Worm (Caenorhabditis elegans): ENCODE measurements around the gene ZK1290.15.
A peak's percentile ranks its signal among the peaks of the same experiment; 100 is the strongest.

Gene ZK1290.15

ce11 chrII:7525458-7525857 lies 2.1 kb downstream of the ZK1290.15 start, which contains the start of the genes ZK1290.7 and rnh-1.1:
Gene ZK1290.7, minus strand, starts transcription at chrII:7525558.
Gene rnh-1.1, plus strand, starts transcription at chrII:7525738.
- TF ChIP-seq atf-7 (tag; optimal IDR thresholded peaks at IDR 0.05): no peak
- no peak for TF ChIP-seq F49E8.2 (tag; optimal IDR thresholded peaks at IDR 0.05; ENCODE audit: insufficient read depth)
- no peak for TF ChIP-seq egrh-3 (GFP tag; IDR thresholded peaks at IDR 0.05)
- TF ChIP-seq lsl-1 (GFP tag; optimal IDR thresholded peaks at IDR 0.05): no peak
- no peak for TF ChIP-seq gei-17 (GFP tag; optimal IDR thresholded peaks at IDR 0.05)
- no peak for TF ChIP-seq F10E7.11 (tag; optimal IDR thresholded peaks at IDR 0.05)
- TF ChIP-seq ztf-26 (tag; optimal IDR thresholded peaks at IDR 0.05): no peak
- TF ChIP-seq nhr-90 (tag; optimal IDR thresholded peaks at IDR 0.05): no peak
- TF ChIP-seq nfya-2 (GFP tag; IDR thresholded peaks at IDR 0.05): no peak
- TF ChIP-seq dpl-1 (GFP tag; optimal IDR thresholded peaks at IDR 0.05): no peak
- TF ChIP-seq athp-1 (tag; optimal IDR thresholded peaks at IDR 0.05): no peak
- TF ChIP-seq K11D2.4 (GFP tag; IDR thresholded peaks at IDR 0.05): no peak
- no peak for TF ChIP-seq rpc-1 (optimal IDR thresholded peaks at IDR 0.05)
- no peak for TF ChIP-seq rpc-1 (tag; optimal IDR thresholded peaks at IDR 0.05)
- no peak for TF ChIP-seq lag-1 (GFP tag; IDR thresholded peaks at IDR 0.05)

ce11 chrII:7528210-7528609 lies 4.8 kb downstream of the ZK1290.15 start:
- TF ChIP-seq F22D6.2 (tag; optimal IDR thresholded peaks at IDR 0.05) (peak; percentile 3), ceh-40 (GFP tag; IDR thresholded peaks at IDR 0.05) (0 out of 2 replicates have a peak, but pooled peaks have one; percentile 32), ZK185.1 (tag; optimal IDR thresholded peaks at IDR 0.05; ENCODE audit: poor library complexity, severe bottlenecking) (peak; percentile 25), hmg-1.2 (GFP tag; IDR thresholded peaks at IDR 0.05) (0 out of 2 replicates have a peak, but pooled peaks have one; percentile 24), akir-1 (GFP tag; optimal IDR thresholded peaks at IDR 0.05) (no peak), F23B12.7 (tag; optimal IDR thresholded peaks at IDR 0.05; ENCODE audit: insufficient read depth) (no peak), pha-4 (tag; optimal IDR thresholded peaks at IDR 0.05) (no peak), mxl-1 (tag; optimal IDR thresholded peaks at IDR 0.05) (no peak), ztf-22 (GFP tag; optimal IDR thresholded peaks at IDR 0.05) (peak; percentile 28), C06A6.2 (GFP tag; conservative IDR thresholded peaks at IDR 0.05) (peak; percentile 69; the same call in 1 of the 2 replicates), attf-5 (GFP tag; optimal IDR thresholded peaks at IDR 0.05) (peak; percentile 46), ets-4 (GFP tag; optimal IDR thresholded peaks at IDR 0.05) (peak; percentile 75), mes-4 (tag; optimal IDR thresholded peaks at IDR 0.05) (no peak), let-526 (GFP tag; IDR thresholded peaks at IDR 0.05) (peak; percentile 62; the same call in 1 of the 2 replicates), snpc-3.4 (tag; optimal IDR thresholded peaks at IDR 0.05) (no peak), nhr-179 (tag; optimal IDR thresholded peaks at IDR 0.05) (no peak), Y95B8A.8 (GFP tag; IDR thresholded peaks at IDR 0.05) (peak; percentile 53; the same call in 1 of the 2 replicates), lin-40 (tag; optimal IDR thresholded peaks at IDR 0.05) (no peak), hsf-1 (GFP tag; IDR thresholded peaks at IDR 0.05) (0 out of 2 replicates have a peak, but pooled peaks have one; percentile 44), Y56A3A.18 (GFP tag; IDR thresholded peaks at IDR 0.05) (no peak), sdz-38 (tag; optimal IDR thresholded peaks at IDR 0.05) (no peak), egl-44 (GFP tag; IDR thresholded peaks at IDR 0.05) (peak; percentile 46; the same call in 1 of the 2 replicates), dox-1 (GFP tag; IDR thresholded peaks at IDR 0.05) (no peak), Y53G8AR.9 (GFP tag; conservative IDR thresholded peaks at IDR 0.05) (0 out of 2 replicates have a peak, but pooled peaks have one; percentile 30), atf-7 (tag; optimal IDR thresholded peaks at IDR 0.05) (peak; percentile 88), tlf-1 (GFP tag; optimal IDR thresholded peaks at IDR 0.05) (peak; percentile 61), F37B4.10 (GFP tag; IDR thresholded peaks at IDR 0.05) (0 out of 2 replicates have a peak, but pooled peaks have one; percentile 41), aptf-3 (GFP tag; IDR thresholded peaks at IDR 0.05) (no peak), let-607 (tag; optimal IDR thresholded peaks at IDR 0.05) (peak in 1 of 2 experiments; percentile 62), pbrm-1 (GFP tag; IDR thresholded peaks at IDR 0.05) (0 out of 2 replicates have a peak, but pooled peaks have one; percentile 23), ceh-79 (tag; optimal IDR thresholded peaks at IDR 0.05) (no peak), ztf-26 (tag; optimal IDR thresholded peaks at IDR 0.05) (peak; percentile 63), nfyb-1 (GFP tag; IDR thresholded peaks at IDR 0.05) (0 out of 2 replicates have a peak, but pooled peaks have one; percentile 37), fkh-3 (tag; optimal IDR thresholded peaks at IDR 0.05) (no peak), chd-7 (tag; optimal IDR thresholded peaks at IDR 0.05) (peak; percentile 72)

Data from whole organism, young adult.